Fruit fly (Drosophila melanogaster): ENCODE results near the gene Dad.
A peak's percentile ranks its signal among the peaks of the same experiment; 100 is the strongest.

Gene Dad

DNA sequence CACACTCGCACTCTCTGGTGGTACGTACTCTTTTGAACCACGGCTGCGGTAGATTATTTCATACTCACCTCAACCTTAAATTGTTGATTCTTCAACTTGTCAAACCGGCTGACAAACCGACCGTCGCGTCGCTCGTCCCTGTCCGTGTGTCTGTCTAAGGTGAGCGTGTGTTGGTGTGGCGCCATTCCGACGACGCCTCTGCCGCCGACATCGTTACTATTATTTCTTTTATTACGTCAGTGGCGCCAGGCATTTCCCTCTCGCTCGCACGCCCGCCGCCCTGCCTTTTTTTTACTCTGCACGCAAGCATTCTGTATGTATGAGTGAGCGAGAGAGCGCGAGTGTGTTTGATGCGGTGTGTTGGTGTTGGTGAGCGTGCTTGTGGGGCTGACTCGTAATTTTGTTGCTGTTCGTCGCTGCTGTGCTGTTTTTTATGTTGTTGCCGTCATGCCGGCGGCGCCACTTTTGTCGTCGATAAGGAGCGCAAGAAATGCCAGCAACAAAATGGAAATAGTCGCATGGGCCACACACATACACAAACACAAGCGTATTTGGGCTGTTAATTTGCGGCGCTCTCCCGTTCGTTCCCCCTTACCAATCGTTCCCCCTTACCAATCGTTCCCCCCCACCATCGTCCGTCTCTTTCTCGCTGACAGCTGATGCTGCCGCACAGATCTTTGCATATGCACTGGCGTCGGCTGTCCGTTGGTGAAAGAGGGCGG lies 2.5 kb downstream of the Dad start (continued):
- TF ChIP-seq salm (tag; optimal IDR thresholded peaks at IDR 0.05) (peak; percentile 13), CG18011 (GFP tag; optimal IDR thresholded peaks at IDR 0.05) (no peak), chm (GFP tag; IDR thresholded peaks at IDR 0.05) (no peak; the same call in none of the 2 replicates), CG13424 (tag; optimal IDR thresholded peaks at IDR 0.05) (no peak), CG18262 (tag; optimal IDR thresholded peaks at IDR 0.05) (no peak), jigr1 (GFP tag; IDR thresholded peaks at IDR 0.05) (no peak), eve (GFP tag; optimal IDR thresholded peaks at IDR 0.05) (no peak), CTCF (GFP tag; optimal IDR thresholded peaks at IDR 0.05) (peak; percentile 75), tll (GFP tag; optimal IDR thresholded peaks at IDR 0.05) (peak in 1 of 2 experiments; percentile 76), luna (GFP tag; optimal IDR thresholded peaks at IDR 0.05) (no peak), CG6254 (GFP tag; optimal IDR thresholded peaks at IDR 0.05) (no peak), CG34376 (GFP tag; optimal IDR thresholded peaks at IDR 0.05) (peak; percentile 69), hkb (optimal IDR thresholded peaks at IDR 0.05) (no peak), hkb (GFP tag; IDR thresholded peaks at IDR 0.05) (peak; percentile 29; the same call in 1 of the 2 replicates), pzg (GFP tag; optimal IDR thresholded peaks at IDR 0.05) (no peak), CG13287 (GFP tag; IDR thresholded peaks at IDR 0.05; ENCODE audit: partially characterized antibody) (peak; percentile 55), CG2199 (GFP tag; IDR thresholded peaks at IDR 0.05) (peak; percentile 73; the same call in 1 of the 3 replicates), hb (GFP tag; IDR thresholded peaks at IDR 0.05; ENCODE audit: partially characterized antibody) (no peak), lmd (GFP tag; IDR thresholded peaks at IDR 0.05) (no peak), Trl (optimal IDR thresholded peaks at IDR 0.05) (peak; percentile 65 to 82), Trl (GFP tag; optimal IDR thresholded peaks at IDR 0.05) (peak; percentile 43), zen2 (GFP tag; IDR thresholded peaks at IDR 0.05; ENCODE audit: partially characterized antibody) (no peak), CG32767 (GFP tag; IDR thresholded peaks at IDR 0.05) (peak; percentile 40; the same call in 1 of the 2 replicates), Doc3 (GFP tag; IDR thresholded peaks at IDR 0.05; ENCODE audit: partially characterized antibody) (0 out of 3 replicates have a peak, but pooled peaks have one; percentile 26), CG1529 (GFP tag; optimal IDR thresholded peaks at IDR 0.05) (no peak), CG3995 (GFP tag; optimal IDR thresholded peaks at IDR 0.05) (no peak), ro (GFP tag; IDR thresholded peaks at IDR 0.05) (no peak), Blimp-1 (GFP tag; optimal IDR thresholded peaks at IDR 0.05) (peak; percentile 2), GATAe (GFP tag; conservative IDR thresholded peaks at IDR 0.05) (no peak), Neu2 (GFP tag; optimal IDR thresholded peaks at IDR 0.05; ENCODE audit: borderline replicate concordance) (no peak), CG4404 (GFP tag; IDR thresholded peaks at IDR 0.05) (no peak), E2f2 (GFP tag; IDR thresholded peaks at IDR 0.05) (peak; percentile 33; the same call in 1 of the 2 replicates), CG1832 (GFP tag; optimal IDR thresholded peaks at IDR 0.05) (peak; percentile 92), CG4820 (GFP tag; optimal IDR thresholded peaks at IDR 0.05) (no peak), CG6654 (GFP tag; optimal IDR thresholded peaks at IDR 0.05) (no peak), CG16863 (GFP tag; optimal IDR thresholded peaks at IDR 0.05) (no peak), CG1233 (GFP tag; optimal IDR thresholded peaks at IDR 0.05) (peak; percentile 16), CG1024 (GFP tag; IDR thresholded peaks at IDR 0.05) (no peak), Chrac-16 (GFP tag; optimal IDR thresholded peaks at IDR 0.05) (no peak), ato (GFP tag; IDR thresholded peaks at IDR 0.05; ENCODE audit: partially characterized antibody) (no peak), dimm (GFP tag; IDR thresholded peaks at IDR 0.05) (no peak), CG12769 (tag; optimal IDR thresholded peaks at IDR 0.05) (peak; percentile 97), crc (GFP tag; optimal IDR thresholded peaks at IDR 0.05) (no peak), CG6272 (GFP tag; IDR thresholded peaks at IDR 0.05) (no peak), caup (GFP tag; optimal IDR thresholded peaks at IDR 0.05; ENCODE audit: severe bottlenecking) (peak; percentile 56), CG15696 (tag; optimal IDR thresholded peaks at IDR 0.05) (no peak), pfk (GFP tag; optimal IDR thresholded peaks at IDR 0.05) (peak; percentile 96), rib (GFP tag; IDR thresholded peaks at IDR 0.05) (peak; percentile 76; the same call in 1 of the 2 replicates), trem (tag; optimal IDR thresholded peaks at IDR 0.05) (no peak)

Measured in whole organism, embryonic.